Worm (Caenorhabditis elegans): ENCODE results near the gene C33F10.11.

DNA sequence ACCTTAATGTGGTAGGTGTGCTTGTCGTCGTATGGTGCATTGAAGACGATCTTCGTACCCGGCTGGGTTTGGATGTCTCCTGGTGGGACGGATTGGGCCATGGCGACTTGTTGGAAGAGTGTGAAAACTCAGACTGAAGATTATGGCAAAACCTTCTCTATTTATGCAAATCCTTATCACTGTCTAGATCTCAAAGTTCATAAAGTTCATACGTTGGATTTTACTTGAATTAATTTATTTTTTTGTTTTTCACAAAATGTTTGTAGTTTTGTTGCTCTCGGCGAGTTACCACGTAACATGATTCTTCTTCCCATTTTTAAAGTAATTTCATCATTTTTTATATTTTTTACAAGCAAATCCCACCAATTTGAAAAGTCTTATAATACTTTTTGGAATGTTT, 48.5 kb downstream of the C33F10.11 start, which contains the start of gene msp-3:
- TF ChIP-seq him-1 (tag; optimal IDR thresholded peaks at IDR 0.05) = no peak
- no peak for TF ChIP-seq dao-5 (tag; optimal IDR thresholded peaks at IDR 0.05)
